Fruit fly (Drosophila melanogaster): ENCODE measurements around the gene Dr.

Gene Dr

DNA sequence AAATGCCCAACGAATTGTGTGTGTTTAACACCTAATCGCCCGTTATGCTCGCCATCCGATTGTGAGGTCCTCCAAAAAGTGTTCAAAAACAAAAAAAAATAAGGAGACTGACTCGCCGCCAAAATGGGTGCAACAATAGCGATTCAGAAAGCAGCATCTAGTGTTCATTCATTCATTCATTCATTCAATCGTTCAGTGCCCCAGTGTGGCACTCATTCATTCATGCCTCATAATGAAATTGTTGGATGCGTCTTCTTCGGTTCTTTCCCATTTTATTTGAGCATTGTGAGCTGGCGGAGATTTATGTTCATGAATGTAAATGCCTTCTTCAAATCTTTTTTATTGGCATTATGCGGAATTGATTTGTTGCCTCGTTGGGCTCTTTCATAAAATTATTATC is 38.3 kb upstream of the Dr start:
- TF ChIP-seq bab1 (GFP tag; optimal IDR thresholded peaks at IDR 0.05): no peak
- no peak for TF ChIP-seq kay (GFP tag; ENCODE audit: borderline replicate concordance)

DNA sequence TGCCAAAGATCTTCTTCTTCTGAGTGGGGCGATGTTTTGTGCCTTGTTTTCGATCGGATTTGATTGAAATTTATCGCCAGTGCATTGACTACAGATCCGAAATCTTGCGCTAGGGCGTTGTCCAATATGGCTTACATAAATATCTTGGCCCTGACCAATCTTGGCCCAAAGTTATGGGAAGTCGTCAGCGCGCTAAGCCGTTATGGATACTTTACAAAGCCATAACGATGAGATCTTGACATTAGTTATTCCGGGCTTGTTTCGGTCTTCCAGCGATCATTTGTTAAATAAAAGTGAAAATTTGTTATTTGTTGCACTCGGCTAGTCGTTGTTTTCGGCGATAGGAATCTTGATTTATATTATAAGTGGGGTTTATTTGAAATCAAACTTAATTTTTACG is 37.7 kb upstream of the Dr start:
- TF ChIP-seq bab1 (GFP tag; optimal IDR thresholded peaks at IDR 0.05): no peak
- no peak for TF ChIP-seq pad (GFP tag; optimal IDR thresholded peaks at IDR 0.05)
- TF ChIP-seq ovo (GFP tag; optimal IDR thresholded peaks at IDR 0.05): no peak
- no peak for TF ChIP-seq cic (GFP tag; optimal IDR thresholded peaks at IDR 0.05)
- no peak for TF ChIP-seq CG14711 (tag; optimal IDR thresholded peaks at IDR 0.05)
- no peak for TF ChIP-seq CG5204 (GFP tag; optimal IDR thresholded peaks at IDR 0.05)
- TF ChIP-seq Hr96 (GFP tag; optimal IDR thresholded peaks at IDR 0.05): no peak
- TF ChIP-seq CG7045 (GFP tag; optimal IDR thresholded peaks at IDR 0.05): no peak
- no peak for TF ChIP-seq Clk (GFP tag; optimal IDR thresholded peaks at IDR 0.05)
- no peak for TF ChIP-seq CG33017 (tag; optimal IDR thresholded peaks at IDR 0.05)
- TF ChIP-seq CG1620 (GFP tag; optimal IDR thresholded peaks at IDR 0.05): no peak
- TF ChIP-seq cnc (optimal IDR thresholded peaks at IDR 0.05): no peak

DNA sequence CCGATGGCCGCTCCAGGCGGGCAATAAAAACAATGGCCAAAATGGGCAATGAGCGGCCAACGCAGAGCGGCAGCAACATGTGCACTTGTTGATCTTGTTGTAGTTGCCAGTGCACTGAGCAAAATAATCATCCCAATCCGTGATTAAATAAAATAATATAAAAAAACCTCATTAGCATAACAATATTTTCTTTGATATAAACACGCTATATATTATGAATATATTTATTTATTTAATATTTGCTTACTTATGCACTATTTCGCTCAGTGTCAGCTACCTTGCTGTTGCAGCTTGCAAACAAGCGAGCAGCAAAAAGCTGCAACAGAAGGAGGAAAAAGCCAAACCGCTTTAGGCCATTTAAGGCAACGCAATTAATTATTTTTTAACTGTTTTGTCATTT is 36.9 kb upstream of the Dr start:
- TF ChIP-seq CG14711 (tag; optimal IDR thresholded peaks at IDR 0.05) (no peak), CG5204 (GFP tag; optimal IDR thresholded peaks at IDR 0.05) (no peak), pad (GFP tag; optimal IDR thresholded peaks at IDR 0.05) (no peak), CG11617 (GFP tag; optimal IDR thresholded peaks at IDR 0.05) (no peak), CG33017 (tag; optimal IDR thresholded peaks at IDR 0.05) (no peak), cic (GFP tag; optimal IDR thresholded peaks at IDR 0.05) (no peak), Crg-1 (GFP tag; optimal IDR thresholded peaks at IDR 0.05) (no peak), CG7045 (GFP tag; optimal IDR thresholded peaks at IDR 0.05) (no peak), tj (GFP tag; optimal IDR thresholded peaks at IDR 0.05) (no peak), CG1620 (GFP tag; optimal IDR thresholded peaks at IDR 0.05) (no peak), CG7101 (tag; optimal IDR thresholded peaks at IDR 0.05) (no peak), Hr96 (GFP tag; optimal IDR thresholded peaks at IDR 0.05) (no peak), Clk (GFP tag; optimal IDR thresholded peaks at IDR 0.05) (no peak), Mnt (GFP tag; optimal IDR thresholded peaks at IDR 0.05) (no peak), kay (GFP tag; ENCODE audit: borderline replicate concordance) (no peak), bab1 (GFP tag; optimal IDR thresholded peaks at IDR 0.05) (no peak), cnc (optimal IDR thresholded peaks at IDR 0.05) (no peak), ovo (GFP tag; optimal IDR thresholded peaks at IDR 0.05) (no peak)

DNA sequence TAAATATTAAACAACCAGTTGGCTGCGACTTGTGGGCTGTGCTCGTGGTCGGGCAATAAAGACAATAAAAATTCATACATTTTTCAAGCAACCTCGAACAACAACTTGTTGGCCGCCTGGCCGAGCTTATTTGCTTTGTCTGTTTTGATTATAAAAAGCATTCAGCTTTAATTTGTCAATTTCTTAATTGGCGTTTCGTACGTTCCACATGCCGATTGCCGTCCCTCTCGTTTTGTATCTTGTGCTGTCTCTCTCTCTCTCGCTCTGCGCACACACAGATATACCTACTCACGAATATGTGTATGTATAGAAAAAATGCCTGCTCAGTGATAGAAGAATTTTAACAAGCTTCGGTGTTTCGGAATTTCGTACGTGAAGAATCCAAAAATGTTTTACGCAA is 36.0 kb upstream of the Dr start:
- TF ChIP-seq CG1620 (GFP tag; optimal IDR thresholded peaks at IDR 0.05) (no peak), toe (GFP tag; optimal IDR thresholded peaks at IDR 0.05) (no peak), pad (GFP tag; optimal IDR thresholded peaks at IDR 0.05) (no peak), Crg-1 (GFP tag; optimal IDR thresholded peaks at IDR 0.05) (no peak), CG11617 (GFP tag; optimal IDR thresholded peaks at IDR 0.05) (no peak), cnc (optimal IDR thresholded peaks at IDR 0.05) (no peak), Hr96 (GFP tag; optimal IDR thresholded peaks at IDR 0.05) (no peak), CG14711 (tag; optimal IDR thresholded peaks at IDR 0.05) (no peak), CG33017 (tag; optimal IDR thresholded peaks at IDR 0.05) (no peak)

DNA sequence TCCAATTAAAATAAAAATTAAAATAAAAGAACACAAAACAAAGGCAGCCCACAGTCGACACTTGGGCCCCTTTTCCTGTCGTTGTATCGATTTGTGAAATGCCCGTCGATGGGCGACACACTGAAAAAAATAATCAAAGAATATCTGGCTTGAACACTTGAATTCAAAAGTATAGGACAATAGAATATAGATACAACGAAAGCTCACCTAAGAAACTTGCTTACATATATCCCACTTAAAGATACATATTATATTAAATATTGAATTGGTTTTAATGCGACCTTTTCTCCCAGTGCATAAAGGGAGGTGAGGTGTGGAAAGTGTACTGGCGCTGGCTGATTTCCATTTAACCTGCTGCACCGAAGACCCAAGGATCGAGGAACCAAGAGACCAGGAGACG is 34.0 kb upstream of the Dr start:
- TF ChIP-seq cnc (optimal IDR thresholded peaks at IDR 0.05) (no peak), CG33017 (tag; optimal IDR thresholded peaks at IDR 0.05) (no peak), Hr96 (GFP tag; optimal IDR thresholded peaks at IDR 0.05) (no peak), Crg-1 (GFP tag; optimal IDR thresholded peaks at IDR 0.05) (no peak), ovo (GFP tag; optimal IDR thresholded peaks at IDR 0.05) (no peak), cic (GFP tag; optimal IDR thresholded peaks at IDR 0.05) (no peak), Clk (GFP tag; optimal IDR thresholded peaks at IDR 0.05) (no peak), pad (GFP tag; optimal IDR thresholded peaks at IDR 0.05) (no peak), CG7101 (tag; optimal IDR thresholded peaks at IDR 0.05) (no peak), tj (GFP tag; optimal IDR thresholded peaks at IDR 0.05) (no peak), CG5204 (GFP tag; optimal IDR thresholded peaks at IDR 0.05) (no peak)

DNA sequence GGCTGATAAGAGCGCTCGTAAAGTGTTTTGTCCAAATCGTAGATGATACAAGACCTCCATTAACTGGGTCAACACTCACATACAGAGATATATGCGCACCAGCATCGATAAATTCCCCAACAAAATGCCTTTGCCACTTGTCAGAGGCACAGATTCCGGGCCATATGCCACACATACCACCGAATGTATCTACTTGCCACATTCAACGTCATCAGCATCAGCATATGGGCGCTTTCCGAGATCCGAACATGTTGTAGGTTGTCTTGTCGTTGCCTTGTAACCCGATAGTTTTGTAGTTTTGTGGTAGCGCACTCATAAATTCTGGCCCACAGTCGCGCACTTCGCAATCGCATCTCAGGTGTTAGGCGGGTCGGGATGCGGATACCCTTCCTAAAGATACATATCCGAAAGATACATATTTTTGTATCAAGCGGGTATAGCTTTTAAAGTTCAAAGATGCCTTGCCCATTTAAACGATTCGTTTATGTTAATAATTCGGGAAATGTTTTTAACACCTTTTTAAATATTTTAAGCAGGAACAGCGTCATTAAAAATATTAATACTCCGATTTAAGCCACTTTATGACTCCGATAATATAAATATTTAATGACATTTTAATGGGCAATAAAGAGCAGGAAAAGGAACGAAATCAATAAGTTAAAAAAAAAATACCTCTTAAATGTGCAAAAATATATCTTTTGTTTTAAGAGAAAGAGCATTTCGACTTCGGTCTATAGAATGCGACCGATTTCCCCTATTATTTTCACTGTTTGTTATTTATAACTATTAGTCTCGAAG is 32.0 kb upstream of the Dr start:
- TF ChIP-seq cnc (optimal IDR thresholded peaks at IDR 0.05): no peak
- no peak for TF ChIP-seq ovo (GFP tag; optimal IDR thresholded peaks at IDR 0.05)

DNA sequence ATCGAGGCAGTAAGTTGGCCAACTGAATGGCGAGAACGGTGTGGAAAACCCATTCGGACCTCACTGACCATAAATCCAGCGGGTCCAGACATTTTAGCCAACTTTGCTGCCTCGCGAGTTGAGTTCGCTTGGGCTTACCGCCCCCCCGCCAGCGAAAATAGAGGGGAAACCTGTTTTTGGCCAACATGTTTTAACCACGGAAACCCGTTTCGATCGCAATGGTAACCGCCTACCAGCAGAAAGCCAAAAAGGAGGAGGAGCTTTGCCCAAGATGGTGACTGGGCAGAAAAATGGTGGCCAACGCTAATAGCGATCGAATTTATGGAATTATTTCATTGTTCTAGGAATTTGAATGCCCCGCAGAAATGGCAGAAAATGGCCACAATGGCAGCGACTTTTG is 29.6 kb upstream of the Dr start:
- TF ChIP-seq CG12768 (GFP tag; optimal IDR thresholded peaks at IDR 0.05): no peak
- no peak for TF ChIP-seq CG7045 (GFP tag; optimal IDR thresholded peaks at IDR 0.05)
- no peak for TF ChIP-seq toe (GFP tag; optimal IDR thresholded peaks at IDR 0.05)
- TF ChIP-seq kay (GFP tag; ENCODE audit: borderline replicate concordance): no peak
- TF ChIP-seq tj (GFP tag; optimal IDR thresholded peaks at IDR 0.05): no peak
- TF ChIP-seq Hr96 (GFP tag; optimal IDR thresholded peaks at IDR 0.05): no peak
- TF ChIP-seq CG1620 (GFP tag; optimal IDR thresholded peaks at IDR 0.05): no peak
- TF ChIP-seq CG5204 (GFP tag; optimal IDR thresholded peaks at IDR 0.05): no peak
- TF ChIP-seq bab1 (GFP tag; optimal IDR thresholded peaks at IDR 0.05): no peak
- TF ChIP-seq Mnt (GFP tag; optimal IDR thresholded peaks at IDR 0.05): no peak

All from whole organism, adult.